Worm (Caenorhabditis elegans) whole organism, late embryonic: ENCODE data around the gene tmem-258.

Source experiments
- K09A11.1 ChIP-seq: sonication (generic microtip); optimal IDR thresholded peaks from 2 replicates; lab custom pipeline; 2017; ENCODE audit warnings: antibody characterized with exemption, mild to moderate bottlenecking, missing genetic modification characterization, missing compliant biosample characterization; ENCODE audit not compliant: insufficient read depth
- hlh-15 ChIP-seq: sonication (generic microtip); optimal IDR thresholded peaks from 2 replicates; lab custom pipeline; 2016; ENCODE audit warnings: missing genetic modification characterization, missing compliant biosample characterization
- madf-2 ChIP-seq: sonication (generic microtip); optimal IDR thresholded peaks from 2 replicates; lab custom pipeline; 2017; ENCODE audit warnings: missing genetic modification characterization, missing compliant biosample characterization
- pag-3 ChIP-seq: sonication (generic microtip); optimal IDR thresholded peaks from 2 replicates; lab custom pipeline; 2016; ENCODE audit warnings: missing compliant biosample characterization, missing genetic modification characterization, borderline replicate concordance
- pqm-1 ChIP-seq: sonication (generic microtip); optimal IDR thresholded peaks from 2 replicates; lab custom pipeline; 2016; ENCODE audit warnings: missing genetic modification characterization, missing compliant biosample characterization
- unc-55 ChIP-seq: sonication (generic microtip); optimal IDR thresholded peaks from 2 replicates; lab custom pipeline; 2017; ENCODE audit warnings: missing biosample characterization, missing genetic modification reagents, missing genetic modification characterization

- no peak for TF ChIP-seq hlh-15 (tag; lab: Kevin White, UChicago)
- TF ChIP-seq K09A11.1 (tag; lab: Kevin White, UChicago), result no peak
- TF ChIP-seq unc-55 (GFP tag; lab: Kevin White, UChicago), result no peak
- TF ChIP-seq pag-3 (tag; lab: Kevin White, UChicago), result no peak
- no peak for TF ChIP-seq madf-2
- TF ChIP-seq pqm-1, result no peak
Measured at ce11 chrV:7047512-7047911, 15.5 kb upstream of the tmem-258 start, which contains the start of gene F20A1.8.
